In the genomic region with DNA sequence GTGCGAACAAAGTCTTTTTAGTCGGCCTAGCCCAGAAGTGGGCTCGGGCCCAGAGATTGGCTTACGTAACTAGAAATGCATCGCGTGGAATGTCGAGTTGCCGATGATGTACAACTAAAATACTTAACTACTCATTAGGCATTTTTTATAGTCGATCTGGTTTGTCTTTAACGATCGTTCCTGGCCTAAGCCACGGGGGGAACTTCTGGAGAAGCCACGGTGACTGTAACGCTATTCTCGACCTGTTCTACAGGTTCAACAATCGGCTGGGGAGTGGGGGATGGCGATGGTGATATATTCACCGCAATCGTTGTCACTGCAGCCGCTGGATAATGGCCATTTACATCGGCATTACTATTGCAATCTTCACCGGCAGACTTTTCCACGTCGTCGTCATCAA, we compare ENCODE assay signal across 2 fruit fly cellular contexts.
TF ChIP-seq lines count a peak whose summit lies in the region.

Gene CG34409, minus strand, starts transcription at position 101 of the 400 bp plus-strand sequence.

TF ChIP-seq in whole organism, prepupa, 60 proteins besides CTCF, POLR2A, EP300 and RAD21:
- peak; percentile 19 for TF ChIP-seq Eip78C (GFP tag; lab: Kevin White, UChicago)
- no peak for TF ChIP-seq CG31627 (GFP tag; optimal IDR thresholded peaks at IDR 0.05; lab: Kevin White, UChicago)

TF ChIP-seq in whole organism, pupa, 21 proteins besides CTCF, POLR2A, EP300 and RAD21:
- TF ChIP-seq EcR (GFP tag; optimal IDR thresholded peaks at IDR 0.05; lab: Kevin White, UChicago) (peak; percentile 9), fd96Ca (GFP tag; IDR thresholded peaks at IDR 0.05; lab: Robert Waterston, UW) (no peak), Ets98B (GFP tag; IDR thresholded peaks at IDR 0.05; lab: Robert Waterston, UW) (no peak), CG10348 (GFP tag; IDR thresholded peaks at IDR 0.05; lab: Robert Waterston, UW) (no peak), CG34367 (tag; optimal IDR thresholded peaks at IDR 0.05; lab: Kevin White, UChicago) (no peak), Pif1B (GFP tag; optimal IDR thresholded peaks at IDR 0.05; lab: Kevin White, UChicago) (no peak)
